Fruit fly (Drosophila melanogaster): ENCODE measurements around the gene vkg.

DNA sequence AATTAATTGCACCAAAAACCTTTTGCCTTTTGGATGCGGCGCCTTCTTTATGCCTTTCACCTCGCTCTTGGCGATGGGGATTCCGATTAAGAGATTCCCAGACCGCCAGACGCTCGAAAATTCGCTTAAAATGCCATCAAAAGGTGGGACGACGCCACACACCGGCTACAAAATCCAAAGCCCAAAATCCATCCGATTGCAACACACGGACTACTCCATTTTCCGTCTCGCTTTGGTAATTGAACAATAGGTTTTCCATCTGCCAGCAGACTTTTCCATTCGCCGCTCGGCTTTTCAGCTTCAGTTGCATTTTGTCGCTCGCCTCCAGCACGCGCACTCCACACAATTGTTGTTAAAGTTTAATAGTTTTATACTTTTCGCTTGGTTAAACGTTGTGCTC lies 32.5 kb upstream of the vkg start, which contains the start of gene qtc:
- TF ChIP-seq Vsx2 (GFP tag; optimal IDR thresholded peaks at IDR 0.05; ENCODE audit: partially characterized antibody) (no peak), pan (optimal IDR thresholded peaks at IDR 0.05) (no peak), ey (GFP tag; optimal IDR thresholded peaks at IDR 0.05) (no peak), N (GFP tag; optimal IDR thresholded peaks at IDR 0.05) (no peak), psq (GFP tag; optimal IDR thresholded peaks at IDR 0.05) (no peak), OdsH (GFP tag; optimal IDR thresholded peaks at IDR 0.05) (no peak), HLH106 (tag; optimal IDR thresholded peaks at IDR 0.05) (no peak), usp (GFP tag; optimal IDR thresholded peaks at IDR 0.05) (no peak), Hr78 (GFP tag; optimal IDR thresholded peaks at IDR 0.05) (no peak), dmrt93B (GFP tag; optimal IDR thresholded peaks at IDR 0.05) (no peak), Hnf4 (GFP tag; optimal IDR thresholded peaks at IDR 0.05) (no peak), Dfd (GFP tag; optimal IDR thresholded peaks at IDR 0.05) (no peak), woc (GFP tag; optimal IDR thresholded peaks at IDR 0.05) (no peak), h (GFP tag; optimal IDR thresholded peaks at IDR 0.05) (no peak)

All from whole organism, wandering third instar larva.